Worm (Caenorhabditis elegans): ENCODE data around the gene acox-1.6.

acox-1.6 gene

ce11 chrX:15838496-15838948 is at the start of gene acox-1.6:
Gene acox-1.6, minus strand, starts transcription at chrX:15838546.
- no peak for TF ChIP-seq unc-62 (GFP tag; optimal IDR thresholded peaks at IDR 0.05)

ce11 chrX:15887989-15888388 is 49.6 kb upstream of the acox-1.6 start:
- no peak for TF ChIP-seq unc-62 (GFP tag; optimal IDR thresholded peaks at IDR 0.05)

- TF ChIP-seq unc-62 (GFP tag; optimal IDR thresholded peaks at IDR 0.05): no peak
These were observed 49.1 kb upstream of the acox-1.6 start, which contains the start of gene F53H4.3 for ce11 chrX:15887495-15887894. Gene F53H4.3, minus strand, starts transcription at chrX:15887595.

ce11 chrX:15884478-15884877 is 46.1 kb upstream of the acox-1.6 start:
- TF ChIP-seq unc-62 (GFP tag; optimal IDR thresholded peaks at IDR 0.05): no peak

- no peak for TF ChIP-seq unc-62 (GFP tag; optimal IDR thresholded peaks at IDR 0.05)
These were observed 42.7 kb upstream of the acox-1.6 start for ce11 chrX:15881027-15881426.

ce11 chrX:15878785-15879184 is 40.4 kb upstream of the acox-1.6 start, which contains the start of gene gmeb-2:
Gene gmeb-2, plus strand, starts transcription at chrX:15879085.
- no peak for TF ChIP-seq unc-62 (GFP tag; optimal IDR thresholded peaks at IDR 0.05)

- TF ChIP-seq unc-62 (GFP tag; optimal IDR thresholded peaks at IDR 0.05): no peak
These were observed 38.6 kb upstream of the acox-1.6 start for ce11 chrX:15876936-15877335.

ce11 chrX:15869589-15869988 is 31.2 kb upstream of the acox-1.6 start:
- TF ChIP-seq unc-62 (GFP tag; optimal IDR thresholded peaks at IDR 0.05): no peak

- TF ChIP-seq unc-62 (GFP tag; optimal IDR thresholded peaks at IDR 0.05): no peak
These were observed 27.7 kb upstream of the acox-1.6 start, which contains the start of the genes csb-1 and F53H4.4 for ce11 chrX:15865868-15866555. Gene csb-1, minus strand, starts transcription at chrX:15865918. Gene F53H4.4, plus strand, starts transcription at chrX:15866387.

ce11 chrX:15860556-15861008 is 22.2 kb upstream of the acox-1.6 start, which contains the start of gene F53H4.6:
Gene F53H4.6, minus strand, starts transcription at chrX:15860606.
- no peak for TF ChIP-seq unc-62 (GFP tag; optimal IDR thresholded peaks at IDR 0.05)

- TF ChIP-seq unc-62 (GFP tag; optimal IDR thresholded peaks at IDR 0.05): no peak
These were observed 18.5 kb upstream of the acox-1.6 start, which contains the start of gene F53H4.2 for ce11 chrX:15856853-15857252. Gene F53H4.2, plus strand, starts transcription at chrX:15857153.

- TF ChIP-seq unc-62 (GFP tag; optimal IDR thresholded peaks at IDR 0.05): no peak
These were observed 12.7 kb upstream of the acox-1.6 start for ce11 chrX:15851013-15851412.

- no peak for TF ChIP-seq unc-62 (GFP tag; optimal IDR thresholded peaks at IDR 0.05)
These were observed 11.1 kb upstream of the acox-1.6 start, which contains the start of gene acl-1 for ce11 chrX:15849397-15849935. Gene acl-1, plus strand, starts transcription at chrX:15849885.

- no peak for TF ChIP-seq unc-62 (GFP tag; optimal IDR thresholded peaks at IDR 0.05)
These were observed 10.5 kb upstream of the acox-1.6 start for ce11 chrX:15848867-15849266.

ce11 chrX:15847543-15848087 is 9.3 kb upstream of the acox-1.6 start, which contains the start of gene F59F4.3:
Gene F59F4.3, minus strand, starts transcription at chrX:15847593.
- TF ChIP-seq unc-62 (GFP tag; optimal IDR thresholded peaks at IDR 0.05): no peak

- no peak for TF ChIP-seq unc-62 (GFP tag; optimal IDR thresholded peaks at IDR 0.05)
These were observed 8.2 kb upstream of the acox-1.6 start for ce11 chrX:15846552-15846951.
